Fruit fly (Drosophila melanogaster): ENCODE data around the gene CG5478.

The CG5478 gene

dm6 chr3R:15920751-15921156, 12.8 kb downstream of the CG5478 start, which contains the start of gene Fbxl7 (continued):
- TF ChIP-seq chn (GFP tag; optimal IDR thresholded peaks at IDR 0.05) (peak; percentile 64), gce (GFP tag; IDR thresholded peaks at IDR 0.05) (peak; percentile 51; the same call in 1 of the 3 replicates), CG7928 (GFP tag; optimal IDR thresholded peaks at IDR 0.05) (no peak), nom (GFP tag; optimal IDR thresholded peaks at IDR 0.05) (no peak), gsb (GFP tag; IDR thresholded peaks at IDR 0.05) (no peak), Gsc (GFP tag; IDR thresholded peaks at IDR 0.05) (no peak), mld (GFP tag; IDR thresholded peaks at IDR 0.05; ENCODE audit: partially characterized antibody) (no peak), CG14710 (tag; optimal IDR thresholded peaks at IDR 0.05) (no peak), CG11456 (GFP tag; IDR thresholded peaks at IDR 0.05) (no peak), CG3847 (GFP tag; IDR thresholded peaks at IDR 0.05) (no peak), CG13624 (GFP tag; optimal IDR thresholded peaks at IDR 0.05) (no peak), H2.0 (GFP tag; IDR thresholded peaks at IDR 0.05) (0 out of 2 replicates have a peak, but pooled peaks have one; percentile 7), CG4404 (GFP tag; IDR thresholded peaks at IDR 0.05) (no peak), CG18764 (GFP tag; optimal IDR thresholded peaks at IDR 0.05) (no peak), CG7839 (tag; optimal IDR thresholded peaks at IDR 0.05) (no peak), gcm (GFP tag; optimal IDR thresholded peaks at IDR 0.05) (peak; percentile 16), CG12299 (tag; optimal IDR thresholded peaks at IDR 0.05) (no peak)

dm6 chr3R:15920229-15920533, 13.4 kb downstream of the CG5478 start:
- TF ChIP-seq Trl (optimal IDR thresholded peaks at IDR 0.05) (peak in 1 of 2 experiments; percentile 13), Trl (GFP tag; optimal IDR thresholded peaks at IDR 0.05) (no peak), Mes4 (GFP tag; optimal IDR thresholded peaks at IDR 0.05) (no peak), CG2199 (GFP tag; IDR thresholded peaks at IDR 0.05) (peak; percentile 98), Dad (GFP tag; optimal IDR thresholded peaks at IDR 0.05) (no peak), Abd-B (GFP tag; optimal IDR thresholded peaks at IDR 0.05) (no peak), tx (GFP tag; optimal IDR thresholded peaks at IDR 0.05) (no peak), kni (GFP tag; optimal IDR thresholded peaks at IDR 0.05) (peak; percentile 54), Ssrp (tag; optimal IDR thresholded peaks at IDR 0.05) (no peak), Hmx (GFP tag; optimal IDR thresholded peaks at IDR 0.05) (no peak), hkb (optimal IDR thresholded peaks at IDR 0.05) (no peak), hkb (GFP tag; IDR thresholded peaks at IDR 0.05) (no peak), pum (GFP tag; optimal IDR thresholded peaks at IDR 0.05) (no peak), Fer1 (GFP tag; optimal IDR thresholded peaks at IDR 0.05) (no peak), fd64A (GFP tag; optimal IDR thresholded peaks at IDR 0.05) (no peak)

- TF ChIP-seq CG6175 (GFP tag; IDR thresholded peaks at IDR 0.05): no peak
- TF ChIP-seq Side (GFP tag; optimal IDR thresholded peaks at IDR 0.05): no peak
- no peak for TF ChIP-seq NFAT (GFP tag; IDR thresholded peaks at IDR 0.05)
- peak; percentile 94 for TF ChIP-seq z (GFP tag; IDR thresholded peaks at IDR 0.05)
- TF ChIP-seq pnt (GFP tag; optimal IDR thresholded peaks at IDR 0.05): no peak
- TF ChIP-seq aop (GFP tag; IDR thresholded peaks at IDR 0.05): no peak
- TF ChIP-seq HmgZ (tag; optimal IDR thresholded peaks at IDR 0.05): no peak
- no peak for TF ChIP-seq CG4424 (GFP tag; optimal IDR thresholded peaks at IDR 0.05)
- no peak for TF ChIP-seq CG13424 (tag; optimal IDR thresholded peaks at IDR 0.05)
- peak; percentile 66 to 72 for TF ChIP-seq Trl (optimal IDR thresholded peaks at IDR 0.05)
- no peak for TF ChIP-seq Trl (GFP tag; optimal IDR thresholded peaks at IDR 0.05)
- TF ChIP-seq dysf (GFP tag; IDR thresholded peaks at IDR 0.05): no peak
- no peak for TF ChIP-seq Rfx (GFP tag; IDR thresholded peaks at IDR 0.05)
- 0 out of 2 replicates have a peak, but pooled peaks have one; percentile 16 for TF ChIP-seq ap (GFP tag; IDR thresholded peaks at IDR 0.05)
- peak; percentile 96 for TF ChIP-seq Drgx (GFP tag; IDR thresholded peaks at IDR 0.05)
- TF ChIP-seq CG12299 (tag; optimal IDR thresholded peaks at IDR 0.05): no peak
- TF ChIP-seq sug (tag; optimal IDR thresholded peaks at IDR 0.05): no peak
- TF ChIP-seq sisA (GFP tag; IDR thresholded peaks at IDR 0.05): no peak
- TF ChIP-seq mirr (GFP tag; optimal IDR thresholded peaks at IDR 0.05): no peak
- no peak for TF ChIP-seq CG10543 (GFP tag; optimal IDR thresholded peaks at IDR 0.05)
- TF ChIP-seq ara (GFP tag; IDR thresholded peaks at IDR 0.05): no peak; the same call in 1 of the 2 replicates
These were observed 13.9 kb downstream of the CG5478 start for dm6 chr3R:15919367-15920228.

All from whole organism, embryonic.